Fruit fly (Drosophila melanogaster) whole organism, wandering third instar larva: ENCODE measurements around the gene Ufd1.

Experiments used
- CG9705 ChIP-seq: fragments of 200-800 bp; sonication (Bioruptor generic); optimal IDR thresholded peaks from 2 replicates; lab custom pipeline; 2018; ENCODE audit warnings: missing biosample characterization, mild to moderate bottlenecking, missing genetic modification characterization
- Dif ChIP-seq: fragments of 200-275, 200-300 bp; sonication (Bioruptor generic); optimal IDR thresholded peaks from 2 replicates; lab custom pipeline; 2018; ENCODE audit warnings: missing biosample characterization, missing genetic modification characterization; ENCODE audit not compliant: partially characterized antibody
- GATAd ChIP-seq: sonication (Bioruptor generic); optimal IDR thresholded peaks from 2 replicates; lab custom pipeline; 2016; ENCODE audit warnings: missing biosample characterization, missing genetic modification characterization
- HLH106 ChIP-seq: fragments of 200-800 bp; optimal IDR thresholded peaks from 3 replicates; lab custom pipeline; 2019; ENCODE audit warnings: missing biosample characterization, mild to moderate bottlenecking, missing genetic modification characterization, moderate library complexity
- Hnf4 ChIP-seq: fragments of 200-800 bp; sonication (Bioruptor generic); optimal IDR thresholded peaks from 2 replicates; lab custom pipeline; 2016; ENCODE audit warnings: missing biosample characterization, mild to moderate bottlenecking, missing genetic modification characterization
- Hr78 ChIP-seq: fragments of >200 bp; optimal IDR thresholded peaks from 2 replicates; lab custom pipeline; 2017; ENCODE audit warnings: missing biosample characterization, missing genetic modification characterization
- Hr83 ChIP-seq: fragments of 200-300 bp; sonication (Bioruptor generic); optimal IDR thresholded peaks from 2 replicates; lab custom pipeline; 2016; ENCODE audit warnings: missing biosample characterization, mild to moderate bottlenecking, missing genetic modification characterization, moderate library complexity; ENCODE audit not compliant: poor library complexity, severe bottlenecking
- Jra ChIP-seq: sonication (Bioruptor generic); optimal IDR thresholded peaks from 2 replicates; lab custom pipeline; 2016; ENCODE audit warnings: missing biosample characterization, missing genetic modification characterization
- Mio ChIP-seq: sonication (Bioruptor generic); optimal IDR thresholded peaks from 2 replicates; lab custom pipeline; 2016; ENCODE audit warnings: missing biosample characterization, missing genetic modification characterization
- Myc ChIP-seq: fragments of >200 bp; optimal IDR thresholded peaks from 2 replicates; lab custom pipeline; 2017
- N ChIP-seq: fragments of >200 bp; optimal IDR thresholded peaks from 2 replicates; lab custom pipeline; 2018; ENCODE audit warnings: missing biosample characterization, missing external identifiers, missing genetic modification characterization
- OdsH ChIP-seq: fragments of 200-800 bp; sonication (Bioruptor generic); optimal IDR thresholded peaks from 2 replicates; lab custom pipeline; 2016; ENCODE audit warnings: missing biosample characterization, mild to moderate bottlenecking, missing genetic modification characterization
- Rel ChIP-seq, 2 experiments: fragments of 200-800 bp; sonication (Bioruptor generic) in 1 of 2; optimal IDR thresholded peaks; 2 replicates in 1 of 2; 3 replicates in 1 of 2; lab custom pipeline; 2016 to 2019; ENCODE audit warnings: mild to moderate bottlenecking in 2 of 2, missing biosample characterization in 2 of 2, missing genetic modification characterization in 2 of 2, moderate library complexity in 1 of 2
- Sp1 ChIP-seq: fragments of 200-800 bp; sonication (Bioruptor generic); optimal IDR thresholded peaks from 3 replicates; lab custom pipeline; 2019; ENCODE audit warnings: missing biosample characterization, mild to moderate bottlenecking, missing genetic modification characterization, moderate library complexity
- br ChIP-seq: fragments of 200-800 bp; sonication (Bioruptor generic); optimal IDR thresholded peaks from 2 replicates; lab custom pipeline; 2016; ENCODE audit warnings: missing biosample characterization, missing genetic modification characterization
- brk ChIP-seq: fragments of 200-800 bp; sonication (Bioruptor generic); optimal IDR thresholded peaks from 2 replicates; lab custom pipeline; 2016; ENCODE audit warnings: missing biosample characterization, mild to moderate bottlenecking, missing genetic modification characterization
- dl ChIP-seq, 2 experiments: fragments of 175-275, 200-275 bp in 1 of 2; fragments of 200-275 bp in 1 of 2; sonication (Bioruptor generic); optimal IDR thresholded peaks; lab custom pipeline; 2018; ENCODE audit warnings: mild to moderate bottlenecking in 2 of 2, missing biosample characterization in 2 of 2, missing genetic modification characterization in 2 of 2, moderate library complexity in 2 of 2; ENCODE audit not compliant: partially characterized antibody in 2 of 2, insufficient read depth in 1 of 2
- dmrt93B ChIP-seq: fragments of 200-800 bp; sonication (Bioruptor generic); optimal IDR thresholded peaks from 2 replicates; lab custom pipeline; 2018; ENCODE audit warnings: missing biosample characterization, mild to moderate bottlenecking, missing genetic modification characterization
- foxo ChIP-seq, 2 experiments: fragments of 200-800 bp; sonication (Bioruptor generic); optimal IDR thresholded peaks; 2 replicates in 1 of 2; 3 replicates in 1 of 2; lab custom pipeline; 2016 to 2017; ENCODE audit warnings: missing biosample characterization in 2 of 2, missing genetic modification characterization in 2 of 2
- h ChIP-seq: fragments of 200-800 bp; sonication (Bioruptor generic); optimal IDR thresholded peaks from 3 replicates; lab custom pipeline; 2016; ENCODE audit warnings: missing biosample characterization, mild to moderate bottlenecking, missing genetic modification characterization
- jim ChIP-seq: fragments of 175-275, 200-325 bp; sonication (Bioruptor generic); optimal IDR thresholded peaks from 2 replicates; lab custom pipeline; 2016; ENCODE audit warnings: missing biosample characterization, mild to moderate bottlenecking, missing genetic modification characterization
- lola ChIP-seq: fragments of >200 bp; optimal IDR thresholded peaks from 2 replicates; lab custom pipeline; 2017; ENCODE audit warnings: missing biosample characterization, missing genetic modification characterization
- pan ChIP-seq: fragments of >200 bp; optimal IDR thresholded peaks from 2 replicates; lab custom pipeline; 2017
- psq ChIP-seq: fragments of 200-800 bp; sonication (Bioruptor generic); optimal IDR thresholded peaks from 3 replicates; lab custom pipeline; 2017; ENCODE audit warnings: missing biosample characterization, mild to moderate bottlenecking, missing genetic modification characterization, moderate library complexity
- rgr ChIP-seq: fragments of 200-800 bp; sonication (Bioruptor generic); optimal IDR thresholded peaks from 3 replicates; lab custom pipeline; 2016; ENCODE audit warnings: missing biosample characterization, mild to moderate bottlenecking, missing genetic modification characterization
- sage ChIP-seq: fragments of 200-800 bp; sonication (Bioruptor generic); optimal IDR thresholded peaks from 2 replicates; lab custom pipeline; 2016; ENCODE audit warnings: missing biosample characterization, mild to moderate bottlenecking, missing genetic modification characterization
- sv ChIP-seq: fragments of 200-800 bp; sonication (Bioruptor generic); optimal IDR thresholded peaks from 3 replicates; lab custom pipeline; 2016; ENCODE audit warnings: missing biosample characterization, missing genetic modification characterization
- usp ChIP-seq: fragments of >200 bp; optimal IDR thresholded peaks from 2 replicates; lab custom pipeline; 2017; ENCODE audit warnings: missing biosample characterization, missing genetic modification characterization
- woc ChIP-seq: sonication (Bioruptor generic); optimal IDR thresholded peaks from 2 replicates; lab custom pipeline; 2016; ENCODE audit warnings: missing biosample characterization, mild to moderate bottlenecking, missing genetic modification characterization

Gene Ufd1

dm6 chr3L:11118627-11119395 is 4.2 kb downstream of the Ufd1 start:
- TF ChIP-seq foxo (GFP tag; optimal IDR thresholded peaks at IDR 0.05; lab: Kevin White, UChicago) (peak in 1 of 2 experiments; percentile 25), usp (GFP tag; lab: Kevin White, UChicago) (no peak), Hnf4 (GFP tag; lab: Kevin White, UChicago) (peak; percentile 11), dl (GFP tag; optimal IDR thresholded peaks at IDR 0.05; lab: Kevin White, UChicago; ENCODE audit: insufficient read depth in 1 of 2, partially characterized antibody in 2 of 2) (peak in 1 of 2 experiments; percentile 51), N (no peak), Mio (GFP tag; lab: Kevin White, UChicago) (no peak), brk (GFP tag; lab: Kevin White, UChicago) (no peak), Sp1 (GFP tag; lab: Kevin White, UChicago) (peak; percentile 16), h (GFP tag; lab: Kevin White, UChicago) (peak; percentile 43), sv (GFP tag; lab: Kevin White, UChicago) (peak; percentile 34), Jra (GFP tag; lab: Kevin White, UChicago) (peak; percentile 6), Hr83 (peak; percentile 1), OdsH (GFP tag; lab: Kevin White, UChicago) (peak; percentile 28), CG9705 (GFP tag; lab: Kevin White, UChicago) (peak; percentile 23), Dif (GFP tag; lab: Kevin White, UChicago) (peak; percentile 69), rgr (peak; percentile 27), psq (GFP tag; lab: Kevin White, UChicago) (peak; percentile 46), sage (peak; percentile 33)

dm6 chr3L:11117733-11118132 is 5.3 kb downstream of the Ufd1 start:
- TF ChIP-seq Mio (GFP tag; lab: Kevin White, UChicago) (no peak), lola (GFP tag; lab: Kevin White, UChicago) (no peak), woc (GFP tag; lab: Kevin White, UChicago) (no peak), pan (lab: Kevin White, UChicago) (no peak), dmrt93B (GFP tag; lab: Kevin White, UChicago) (no peak), HLH106 (tag; lab: Kevin White, UChicago) (no peak), sage (no peak), Hnf4 (GFP tag; lab: Kevin White, UChicago) (no peak), Sp1 (GFP tag; lab: Kevin White, UChicago) (no peak), rgr (no peak)

- TF ChIP-seq lola (GFP tag; lab: Kevin White, UChicago) = peak; percentile 6
- peak; percentile 32 for TF ChIP-seq br
- no peak for TF ChIP-seq GATAd (GFP tag; lab: Kevin White, UChicago)
- no peak for TF ChIP-seq Jra (GFP tag; lab: Kevin White, UChicago)
- no peak for TF ChIP-seq Rel (GFP tag; optimal IDR thresholded peaks at IDR 0.05; lab: Kevin White, UChicago)
- peak; percentile 79 for TF ChIP-seq Rel (tag; optimal IDR thresholded peaks at IDR 0.05; lab: Kevin White, UChicago)
- peak; percentile 26 for TF ChIP-seq Hr83
- TF ChIP-seq Hnf4 (GFP tag; lab: Kevin White, UChicago) = peak; percentile 89
- peak; percentile 19 for TF ChIP-seq rgr
- TF ChIP-seq, all 38 proteins: peak for 6
Measured at dm6 chr3L:11113198-11114197, 9.5 kb downstream of the Ufd1 start, which contains the start of gene Sod1. Gene Sod1 (minus strand): TSS chr3L:11113740.

- no peak for TF ChIP-seq Hr78
Measured at dm6 chr3L:11112427-11112826, 10.6 kb downstream of the Ufd1 start.

- TF ChIP-seq Dif (GFP tag; lab: Kevin White, UChicago) (no peak), Myc (lab: Kevin White, UChicago) (no peak), h (GFP tag; lab: Kevin White, UChicago) (no peak), jim (no peak)
Measured at dm6 chr3L:11109454-11109853, 13.6 kb downstream of the Ufd1 start, which contains the start of the genes CG34012 and emei. Gene CG34012 (minus strand): TSS chr3L:11109505. Gene emei (plus strand): TSS chr3L:11109690.
